Fruit fly (Drosophila melanogaster): ENCODE data around the gene I-t.

Gene I-t

DNA sequence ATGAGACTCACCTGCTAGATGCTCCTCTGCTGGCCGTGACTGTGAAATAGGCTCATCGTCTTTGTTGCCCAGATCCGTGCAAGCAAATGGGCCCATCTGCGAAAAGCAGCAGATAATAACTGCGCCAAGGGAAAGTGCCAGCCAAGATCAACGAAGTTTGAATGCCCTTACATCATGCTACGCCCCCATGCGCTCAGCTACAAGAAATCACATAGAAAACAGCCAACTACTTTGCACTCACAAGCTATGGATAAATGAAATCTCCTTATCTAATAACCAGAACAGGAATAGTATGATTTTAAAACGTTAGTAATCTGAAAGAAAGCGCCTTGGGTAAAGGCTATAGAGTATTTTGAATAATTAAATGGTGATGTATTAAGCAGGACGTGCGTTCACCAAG lies 32.0 kb upstream of the I-t start:
- TF ChIP-seq Mnt (GFP tag; optimal IDR thresholded peaks at IDR 0.05), result no peak
- no peak for TF ChIP-seq Crg-1 (GFP tag; optimal IDR thresholded peaks at IDR 0.05)
- TF ChIP-seq Hr96 (GFP tag; optimal IDR thresholded peaks at IDR 0.05), result no peak
- no peak for TF ChIP-seq toe (GFP tag; optimal IDR thresholded peaks at IDR 0.05)
- no peak for TF ChIP-seq tj (GFP tag; optimal IDR thresholded peaks at IDR 0.05)
- no peak for TF ChIP-seq CG1620 (GFP tag; optimal IDR thresholded peaks at IDR 0.05)
- TF ChIP-seq kay (GFP tag; ENCODE audit: borderline replicate concordance), result no peak
- no peak for TF ChIP-seq bab1 (GFP tag; optimal IDR thresholded peaks at IDR 0.05)
- no peak for TF ChIP-seq cnc (optimal IDR thresholded peaks at IDR 0.05)
- TF ChIP-seq CG7045 (GFP tag; optimal IDR thresholded peaks at IDR 0.05), result no peak
- no peak for TF ChIP-seq pad (GFP tag; optimal IDR thresholded peaks at IDR 0.05)
- no peak for TF ChIP-seq CG7101 (tag; optimal IDR thresholded peaks at IDR 0.05)
- TF ChIP-seq cic (GFP tag; optimal IDR thresholded peaks at IDR 0.05), result no peak
- no peak for TF ChIP-seq CG12768 (GFP tag; optimal IDR thresholded peaks at IDR 0.05)
- TF ChIP-seq CG14711 (tag; optimal IDR thresholded peaks at IDR 0.05), result no peak
- TF ChIP-seq Clk (GFP tag; optimal IDR thresholded peaks at IDR 0.05), result no peak

DNA sequence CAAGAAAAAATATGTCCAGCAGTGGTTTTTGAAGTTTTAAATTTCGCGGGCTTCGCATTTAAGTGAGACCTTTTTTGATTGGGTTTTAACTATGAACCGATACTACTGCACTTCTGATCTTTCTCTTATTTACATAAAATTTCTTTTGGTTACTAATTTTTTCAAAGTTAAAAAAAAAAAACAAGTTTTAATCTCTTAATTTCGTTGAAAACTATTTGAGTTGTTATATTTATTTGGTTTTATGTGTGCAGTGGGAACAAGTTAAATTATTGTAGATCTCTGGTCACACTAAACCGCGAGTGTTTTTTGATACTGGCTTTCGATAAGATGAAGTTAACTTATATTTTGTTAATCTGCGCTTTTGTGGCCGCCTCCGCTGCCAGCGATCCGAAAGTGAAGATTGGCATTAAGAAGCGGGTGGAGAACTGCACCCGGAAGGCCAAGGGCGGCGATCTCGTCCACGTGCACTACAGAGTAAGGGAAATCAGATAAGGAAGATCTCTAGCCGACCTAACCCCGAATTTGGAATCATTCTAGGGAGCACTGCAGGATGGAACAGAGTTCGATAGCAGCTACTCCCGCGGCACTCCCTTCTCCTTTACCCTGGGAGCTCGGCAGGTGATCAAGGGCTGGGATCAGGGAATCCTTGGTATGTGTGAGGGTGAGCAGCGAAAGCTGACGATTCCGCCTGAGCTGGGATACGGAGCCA lies 29.7 kb upstream of the I-t start, which contains the start of gene CG14715:
Gene CG14715, plus strand, starts transcription at position 267 of the 709 bp plus-strand sequence.
- TF ChIP-seq CG33017 (tag; optimal IDR thresholded peaks at IDR 0.05) (no peak), CG11617 (GFP tag; optimal IDR thresholded peaks at IDR 0.05) (peak; percentile 9), CG12768 (GFP tag; optimal IDR thresholded peaks at IDR 0.05) (no peak), bab1 (GFP tag; optimal IDR thresholded peaks at IDR 0.05) (peak; percentile 79), Clk (GFP tag; optimal IDR thresholded peaks at IDR 0.05) (no peak), CG1620 (GFP tag; optimal IDR thresholded peaks at IDR 0.05) (peak; percentile 52), toe (GFP tag; optimal IDR thresholded peaks at IDR 0.05) (peak; percentile 61), Mnt (GFP tag; optimal IDR thresholded peaks at IDR 0.05) (peak; percentile 39), Crg-1 (GFP tag; optimal IDR thresholded peaks at IDR 0.05) (no peak), CG7101 (tag; optimal IDR thresholded peaks at IDR 0.05) (peak; percentile 60), CG7045 (GFP tag; optimal IDR thresholded peaks at IDR 0.05) (peak; percentile 9), tj (GFP tag; optimal IDR thresholded peaks at IDR 0.05) (peak; percentile 9), Hr96 (GFP tag; optimal IDR thresholded peaks at IDR 0.05) (peak; percentile 37), CG14711 (tag; optimal IDR thresholded peaks at IDR 0.05) (peak; percentile 51), cic (GFP tag; optimal IDR thresholded peaks at IDR 0.05) (no peak), cnc (optimal IDR thresholded peaks at IDR 0.05) (no peak), ovo (GFP tag; optimal IDR thresholded peaks at IDR 0.05) (peak; percentile 1)

dm6 chr3R:11678016-11678415 lies 25.8 kb upstream of the I-t start, which contains the start of gene CG18476:
Gene CG18476 (minus strand): TSS chr3R:11678116.
- TF ChIP-seq CG14711 (tag; optimal IDR thresholded peaks at IDR 0.05), result peak; percentile 95
- TF ChIP-seq CG7101 (tag; optimal IDR thresholded peaks at IDR 0.05), result peak; percentile 96
- TF ChIP-seq cic (GFP tag; optimal IDR thresholded peaks at IDR 0.05), result peak; percentile 7
- peak; percentile 58 for TF ChIP-seq Hr96 (GFP tag; optimal IDR thresholded peaks at IDR 0.05)
- TF ChIP-seq Mnt (GFP tag; optimal IDR thresholded peaks at IDR 0.05), result peak; percentile 70
- peak; percentile 97 for TF ChIP-seq bab1 (GFP tag; optimal IDR thresholded peaks at IDR 0.05)
- TF ChIP-seq tj (GFP tag; optimal IDR thresholded peaks at IDR 0.05), result peak; percentile 85
- TF ChIP-seq Crg-1 (GFP tag; optimal IDR thresholded peaks at IDR 0.05), result peak; percentile 69
- TF ChIP-seq CG12768 (GFP tag; optimal IDR thresholded peaks at IDR 0.05), result peak; percentile 92
- no peak for TF ChIP-seq kay (GFP tag; ENCODE audit: borderline replicate concordance)
- TF ChIP-seq CG1620 (GFP tag; optimal IDR thresholded peaks at IDR 0.05), result peak; percentile 86
- TF ChIP-seq Clk (GFP tag; optimal IDR thresholded peaks at IDR 0.05), result peak; percentile 75
- TF ChIP-seq cnc (optimal IDR thresholded peaks at IDR 0.05), result no peak
- peak; percentile 34 for TF ChIP-seq ovo (GFP tag; optimal IDR thresholded peaks at IDR 0.05)
- TF ChIP-seq CG5204 (GFP tag; optimal IDR thresholded peaks at IDR 0.05), result no peak
- peak; percentile 95 for TF ChIP-seq CG33017 (tag; optimal IDR thresholded peaks at IDR 0.05)
- no peak for TF ChIP-seq toe (GFP tag; optimal IDR thresholded peaks at IDR 0.05)
- peak; percentile 88 for TF ChIP-seq CG7045 (GFP tag; optimal IDR thresholded peaks at IDR 0.05)
- peak; percentile 88 for TF ChIP-seq CG11617 (GFP tag; optimal IDR thresholded peaks at IDR 0.05)
- peak; percentile 81 for TF ChIP-seq pad (GFP tag; optimal IDR thresholded peaks at IDR 0.05)

DNA sequence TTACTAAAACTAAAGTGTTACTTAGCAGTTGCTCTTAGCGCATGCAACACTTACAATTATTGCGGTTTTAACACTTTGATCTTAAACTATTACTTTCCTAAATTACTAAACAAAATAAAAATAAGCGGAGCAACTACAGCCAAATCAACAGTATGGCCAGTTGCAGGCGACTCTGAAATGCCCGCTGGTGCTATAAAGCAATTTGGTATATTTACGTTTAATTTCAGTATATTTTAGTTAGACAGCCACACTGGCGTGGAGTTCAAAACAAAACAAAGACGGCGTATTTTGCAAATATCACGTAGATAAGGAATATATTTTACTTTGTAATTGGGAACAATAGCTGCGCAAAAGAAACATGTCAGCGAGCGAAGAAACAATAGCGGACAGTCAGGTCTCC lies 24.3 kb upstream of the I-t start, which contains the start of the genes Taf12 and Ho:
Gene Taf12, minus strand, starts transcription at position 178 of the 400 bp plus-strand sequence.
Gene Ho, plus strand, starts transcription at position 231 of the 400 bp plus-strand sequence.
- TF ChIP-seq cnc (optimal IDR thresholded peaks at IDR 0.05) (no peak), toe (GFP tag; optimal IDR thresholded peaks at IDR 0.05) (no peak), CG12768 (GFP tag; optimal IDR thresholded peaks at IDR 0.05) (no peak), ovo (GFP tag; optimal IDR thresholded peaks at IDR 0.05) (no peak), tj (GFP tag; optimal IDR thresholded peaks at IDR 0.05) (no peak), CG14711 (tag; optimal IDR thresholded peaks at IDR 0.05) (peak; percentile 32), CG11617 (GFP tag; optimal IDR thresholded peaks at IDR 0.05) (no peak), CG7101 (tag; optimal IDR thresholded peaks at IDR 0.05) (peak; percentile 21), pad (GFP tag; optimal IDR thresholded peaks at IDR 0.05) (no peak), Clk (GFP tag; optimal IDR thresholded peaks at IDR 0.05) (no peak), Crg-1 (GFP tag; optimal IDR thresholded peaks at IDR 0.05) (no peak), cic (GFP tag; optimal IDR thresholded peaks at IDR 0.05) (peak; percentile 32), Hr96 (GFP tag; optimal IDR thresholded peaks at IDR 0.05) (no peak), bab1 (GFP tag; optimal IDR thresholded peaks at IDR 0.05) (peak; percentile 38), CG7045 (GFP tag; optimal IDR thresholded peaks at IDR 0.05) (no peak), Mnt (GFP tag; optimal IDR thresholded peaks at IDR 0.05) (peak; percentile 45), CG1620 (GFP tag; optimal IDR thresholded peaks at IDR 0.05) (no peak), CG33017 (tag; optimal IDR thresholded peaks at IDR 0.05) (no peak)

- TF ChIP-seq ovo (GFP tag; optimal IDR thresholded peaks at IDR 0.05) (no peak), CG12768 (GFP tag; optimal IDR thresholded peaks at IDR 0.05) (peak; percentile 37), cic (GFP tag; optimal IDR thresholded peaks at IDR 0.05) (peak; percentile 26)
Observed at dm6 chr3R:11683675-11684074, 20.2 kb upstream of the I-t start.
